Worm (Caenorhabditis elegans): Measurements from ENCODE around the gene fbxa-202.

ce11 chrV:6351122-6351521 lies 24.0 kb downstream of the fbxa-202 start:
- TF ChIP-seq F55B11.4 (tag; optimal IDR thresholded peaks at IDR 0.05; ENCODE audit: borderline replicate concordance, insufficient read depth) (no peak), akir-1 (GFP tag; optimal IDR thresholded peaks at IDR 0.05) (no peak), attf-6 (GFP tag; IDR thresholded peaks at IDR 0.05) (no peak), snpc-1.1 (tag; optimal IDR thresholded peaks at IDR 0.05; ENCODE audit: insufficient read depth) (no peak), sea-2 (GFP tag; IDR thresholded peaks at IDR 0.05) (no peak), B0261.1 (tag; optimal IDR thresholded peaks at IDR 0.05) (no peak), ztf-6 (GFP tag; IDR thresholded peaks at IDR 0.05) (no peak), ztf-28 (GFP tag; IDR thresholded peaks at IDR 0.05) (no peak), Y53G8AR.9 (GFP tag; conservative IDR thresholded peaks at IDR 0.05) (no peak), zfh-2 (GFP tag; conservative IDR thresholded peaks at IDR 0.05) (no peak), tbp1 (GFP tag; optimal IDR thresholded peaks at IDR 0.05) (no peak)
